Fruit fly (Drosophila melanogaster): Measurements from ENCODE around the gene CG33493.

Gene CG33493

dm6 chr3L:10680728-10681306, 12.2 kb downstream of the CG33493 start:
- TF ChIP-seq CG13204 (GFP tag; optimal IDR thresholded peaks at IDR 0.05) (peak; percentile 58), CG32121 (GFP tag; IDR thresholded peaks at IDR 0.05) (peak; percentile 59; the same call in 1 of the 2 replicates), CG12605 (GFP tag; IDR thresholded peaks at IDR 0.05) (peak; percentile 47; the same call in 1 of the 2 replicates), CG34367 (tag; optimal IDR thresholded peaks at IDR 0.05) (no peak), Ets98B (GFP tag; IDR thresholded peaks at IDR 0.05) (peak; percentile 35; the same call in 1 of the 2 replicates), CG14655 (GFP tag; optimal IDR thresholded peaks at IDR 0.05) (no peak), rn (GFP tag; IDR thresholded peaks at IDR 0.05) (no peak), CG4496 (GFP tag; IDR thresholded peaks at IDR 0.05) (peak; percentile 59; the same call in 1 of the 3 replicates), CG10348 (GFP tag; IDR thresholded peaks at IDR 0.05) (no peak), CG8159 (tag; optimal IDR thresholded peaks at IDR 0.05) (no peak), EcR (GFP tag; optimal IDR thresholded peaks at IDR 0.05) (peak; percentile 28), fd96Ca (GFP tag; IDR thresholded peaks at IDR 0.05) (0 out of 3 replicates have a peak, but pooled peaks have one; percentile 31), D1 (tag; optimal IDR thresholded peaks at IDR 0.05) (no peak), Snoo (tag; optimal IDR thresholded peaks at IDR 0.05) (no peak), Pif1A (GFP tag; optimal IDR thresholded peaks at IDR 0.05) (no peak)

- TF ChIP-seq EcR (GFP tag; optimal IDR thresholded peaks at IDR 0.05) = no peak
- TF ChIP-seq CG17806 (tag; optimal IDR thresholded peaks at IDR 0.05) = no peak
- no peak for TF ChIP-seq Pif1B (GFP tag; optimal IDR thresholded peaks at IDR 0.05)
- TF ChIP-seq CG34367 (tag; optimal IDR thresholded peaks at IDR 0.05) = no peak
- TF ChIP-seq CG8159 (tag; optimal IDR thresholded peaks at IDR 0.05) = no peak
- TF ChIP-seq D1 (tag; optimal IDR thresholded peaks at IDR 0.05) = no peak
- no peak for TF ChIP-seq CG8301 (tag; optimal IDR thresholded peaks at IDR 0.05)
- TF ChIP-seq CG4496 (GFP tag; IDR thresholded peaks at IDR 0.05) = no peak
- TF ChIP-seq Pif1A (GFP tag; optimal IDR thresholded peaks at IDR 0.05) = no peak
- TF ChIP-seq fd96Ca (GFP tag; IDR thresholded peaks at IDR 0.05) = no peak
- TF ChIP-seq CG32121 (GFP tag; IDR thresholded peaks at IDR 0.05) = no peak
- no peak for TF ChIP-seq CG10348 (GFP tag; IDR thresholded peaks at IDR 0.05)
- TF ChIP-seq Ets98B (GFP tag; IDR thresholded peaks at IDR 0.05) = no peak
- TF ChIP-seq Snoo (tag; optimal IDR thresholded peaks at IDR 0.05) = no peak
These were observed 12.8 kb downstream of the CG33493 start for dm6 chr3L:10680177-10680576.

dm6 chr3L:10679711-10680154, 13.2 kb downstream of the CG33493 start:
- TF ChIP-seq CG8301 (tag; optimal IDR thresholded peaks at IDR 0.05) (peak; percentile 39), CG10348 (GFP tag; IDR thresholded peaks at IDR 0.05) (no peak), Ets98B (GFP tag; IDR thresholded peaks at IDR 0.05) (peak; percentile 51; the same call in 1 of the 2 replicates), rn (GFP tag; IDR thresholded peaks at IDR 0.05) (no peak), CG9948 (tag; optimal IDR thresholded peaks at IDR 0.05) (peak; percentile 22), CG15710 (tag; optimal IDR thresholded peaks at IDR 0.05) (peak; percentile 6), EcR (GFP tag; optimal IDR thresholded peaks at IDR 0.05) (peak; percentile 46), CG4496 (GFP tag; IDR thresholded peaks at IDR 0.05) (peak; percentile 63; the same call in 2 of the 3 replicates), Snoo (tag; optimal IDR thresholded peaks at IDR 0.05) (no peak), gl (tag; optimal IDR thresholded peaks at IDR 0.05) (no peak), CG12605 (GFP tag; IDR thresholded peaks at IDR 0.05) (0 out of 2 replicates have a peak, but pooled peaks have one; percentile 40), CG8159 (tag; optimal IDR thresholded peaks at IDR 0.05) (peak; percentile 29), Pif1A (GFP tag; optimal IDR thresholded peaks at IDR 0.05) (peak; percentile 36), Pif1B (GFP tag; optimal IDR thresholded peaks at IDR 0.05) (no peak), D1 (tag; optimal IDR thresholded peaks at IDR 0.05) (no peak), CG34367 (tag; optimal IDR thresholded peaks at IDR 0.05) (no peak), CG32121 (GFP tag; IDR thresholded peaks at IDR 0.05) (peak; percentile 69), CG14655 (GFP tag; optimal IDR thresholded peaks at IDR 0.05) (peak; percentile 64), CG17806 (tag; optimal IDR thresholded peaks at IDR 0.05) (peak; percentile 29), CG13204 (GFP tag; optimal IDR thresholded peaks at IDR 0.05) (no peak)

dm6 chr3L:10678545-10679067, 14.4 kb downstream of the CG33493 start:
- TF ChIP-seq fd96Ca (GFP tag; IDR thresholded peaks at IDR 0.05) (peak; percentile 43; the same call in 1 of the 3 replicates), CG14655 (GFP tag; optimal IDR thresholded peaks at IDR 0.05) (peak; percentile 92), CG4496 (GFP tag; IDR thresholded peaks at IDR 0.05) (peak; percentile 92), CG9948 (tag; optimal IDR thresholded peaks at IDR 0.05) (peak; percentile 83), Ets98B (GFP tag; IDR thresholded peaks at IDR 0.05) (peak; percentile 78), rn (GFP tag; IDR thresholded peaks at IDR 0.05) (peak; percentile 85), CG34367 (tag; optimal IDR thresholded peaks at IDR 0.05) (peak; percentile 80), CG32121 (GFP tag; IDR thresholded peaks at IDR 0.05) (peak; percentile 95), Snoo (tag; optimal IDR thresholded peaks at IDR 0.05) (peak; percentile 80), Pif1B (GFP tag; optimal IDR thresholded peaks at IDR 0.05) (peak; percentile 76), CG12605 (GFP tag; IDR thresholded peaks at IDR 0.05) (peak; percentile 85), CG15710 (tag; optimal IDR thresholded peaks at IDR 0.05) (peak; percentile 89), EcR (GFP tag; optimal IDR thresholded peaks at IDR 0.05) (peak; percentile 76), CG8301 (tag; optimal IDR thresholded peaks at IDR 0.05) (peak; percentile 90), D1 (tag; optimal IDR thresholded peaks at IDR 0.05) (peak; percentile 83), gl (tag; optimal IDR thresholded peaks at IDR 0.05) (peak; percentile 65), CG17806 (tag; optimal IDR thresholded peaks at IDR 0.05) (peak; percentile 84), CG13204 (GFP tag; optimal IDR thresholded peaks at IDR 0.05) (peak; percentile 76), Pif1A (GFP tag; optimal IDR thresholded peaks at IDR 0.05) (peak; percentile 90), CG10348 (GFP tag; IDR thresholded peaks at IDR 0.05) (peak; percentile 88), CG8159 (tag; optimal IDR thresholded peaks at IDR 0.05) (peak; percentile 91)

- TF ChIP-seq CG12605 (GFP tag; IDR thresholded peaks at IDR 0.05) (no peak), CG9948 (tag; optimal IDR thresholded peaks at IDR 0.05) (no peak), CG15710 (tag; optimal IDR thresholded peaks at IDR 0.05) (no peak), fd96Ca (GFP tag; IDR thresholded peaks at IDR 0.05) (no peak), CG13204 (GFP tag; optimal IDR thresholded peaks at IDR 0.05) (no peak)
These were observed 15.2 kb downstream of the CG33493 start for dm6 chr3L:10677816-10678215.
